Worm (Caenorhabditis elegans): Measurements from ENCODE around the gene F39C12.1.

The F39C12.1 gene

ce11 chrX:4788958-4789357 is 64.0 kb downstream of the F39C12.1 start:
- no peak for TF ChIP-seq fos-1 (tag; optimal IDR thresholded peaks at IDR 0.05)
- TF ChIP-seq ama-1 (optimal IDR thresholded peaks at IDR 0.05) = no peak
- TF ChIP-seq egl-27 (tag; optimal IDR thresholded peaks at IDR 0.05) = no peak
- TF ChIP-seq zag-1 (tag; optimal IDR thresholded peaks at IDR 0.05) = no peak
- TF ChIP-seq elt-3 (tag; optimal IDR thresholded peaks at IDR 0.05) = peak in 1 of 3 experiments; percentile 28
- peak; percentile 18 for TF ChIP-seq hmg-11 (tag; optimal IDR thresholded peaks at IDR 0.05)
- TF ChIP-seq pha-4 (tag; optimal IDR thresholded peaks at IDR 0.05) = peak; percentile 64
- TF ChIP-seq ceh-82 (tag; optimal IDR thresholded peaks at IDR 0.05) = no peak
- no peak for TF ChIP-seq skn-1 (tag; optimal IDR thresholded peaks at IDR 0.05)
- TF ChIP-seq lsy-12 (tag; optimal IDR thresholded peaks at IDR 0.05) = peak; percentile 21
- no peak for TF ChIP-seq nhr-67 (tag; optimal IDR thresholded peaks at IDR 0.05)
- no peak for TF ChIP-seq aly-2 (tag; optimal IDR thresholded peaks at IDR 0.05)
- no peak for TF ChIP-seq ztf-11 (tag; optimal IDR thresholded peaks at IDR 0.05)
- TF ChIP-seq nhr-28 (tag; optimal IDR thresholded peaks at IDR 0.05) = no peak
- TF ChIP-seq nfya-1 (tag; optimal IDR thresholded peaks at IDR 0.05; ENCODE audit: insufficient read depth) = peak; percentile 19
- TF ChIP-seq nhr-43 (tag; optimal IDR thresholded peaks at IDR 0.05; ENCODE audit: poor library complexity, severe bottlenecking) = peak; percentile 61
- peak; percentile 15 for TF ChIP-seq nhr-23 (tag; optimal IDR thresholded peaks at IDR 0.05)
- TF ChIP-seq mml-1 (tag; optimal IDR thresholded peaks at IDR 0.05) = no peak
- peak; percentile 44 for TF ChIP-seq elt-2 (tag; optimal IDR thresholded peaks at IDR 0.05)

- TF ChIP-seq nhr-67 (tag; optimal IDR thresholded peaks at IDR 0.05) (no peak), nhr-28 (tag; optimal IDR thresholded peaks at IDR 0.05) (no peak), ztf-4 (tag; optimal IDR thresholded peaks at IDR 0.05) (no peak), nhr-12 (tag; optimal IDR thresholded peaks at IDR 0.05) (no peak), lsy-12 (tag; optimal IDR thresholded peaks at IDR 0.05) (no peak), nhr-11 (tag; optimal IDR thresholded peaks at IDR 0.05) (no peak), nhr-23 (tag; optimal IDR thresholded peaks at IDR 0.05) (no peak), R02D3.7 (tag; optimal IDR thresholded peaks at IDR 0.05) (no peak), unc-39 (tag; optimal IDR thresholded peaks at IDR 0.05) (no peak), egl-5 (tag; optimal IDR thresholded peaks at IDR 0.05) (no peak), sea-2 (GFP tag; optimal IDR thresholded peaks at IDR 0.05) (no peak), nhr-237 (tag; optimal IDR thresholded peaks at IDR 0.05) (no peak), elt-1 (tag; optimal IDR thresholded peaks at IDR 0.05) (no peak)
These were observed 65.5 kb downstream of the F39C12.1 start for ce11 chrX:4787525-4787924.

All from whole organism, L3 larva.